Worm (Caenorhabditis elegans) whole organism, late embryonic: Measurements from ENCODE around the gene Y55F3AM.5.
A peak's percentile ranks its signal among the peaks of the same experiment; 100 is the strongest.

Source experiments
- K02D7.2 ChIP-seq: sonication (generic microtip); optimal IDR thresholded peaks from 2 replicates; lab custom pipeline; 2017; ENCODE audit warnings: mild to moderate bottlenecking, missing genetic modification characterization, missing compliant biosample characterization
- T23F11.4 ChIP-seq: fragments of 200-800 bp; sonication (Bioruptor generic); optimal IDR thresholded peaks from 2 replicates; lab custom pipeline; 2018; ENCODE audit warnings: mild to moderate bottlenecking, missing genetic modification characterization, missing compliant biosample characterization
- Y22D7AL.16 ChIP-seq: sonication (generic microtip); optimal IDR thresholded peaks from 2 replicates; lab custom pipeline; 2016; ENCODE audit warnings: missing genetic modification characterization, missing compliant biosample characterization
- ahr-1 ChIP-seq: sonication (generic microtip); optimal IDR thresholded peaks from 2 replicates; lab custom pipeline; 2016; ENCODE audit warnings: missing genetic modification characterization, missing compliant biosample characterization
- ama-1 ChIP-seq: fragments of 150-350 bp; optimal IDR thresholded peaks from 2 replicates; lab custom pipeline; 2014
- ceh-14 ChIP-seq: sonication (generic microtip); optimal IDR thresholded peaks from 2 replicates; lab custom pipeline; 2016; ENCODE audit warnings: missing genotype, missing genetic modification characterization, missing compliant biosample characterization
- ceh-18 ChIP-seq: sonication (generic microtip); optimal IDR thresholded peaks from 2 replicates; lab custom pipeline; 2016; ENCODE audit warnings: missing genetic modification characterization, missing compliant biosample characterization
- ceh-2 ChIP-seq: sonication (generic microtip); optimal IDR thresholded peaks from 2 replicates; lab custom pipeline; 2016; ENCODE audit warnings: missing genotype, missing genetic modification characterization, missing compliant biosample characterization
- ceh-24 ChIP-seq: sonication (generic microtip); optimal IDR thresholded peaks from 2 replicates; lab custom pipeline; 2016; ENCODE audit warnings: mild to moderate bottlenecking, missing genetic modification characterization, missing compliant biosample characterization
- ceh-31 ChIP-seq: sonication (generic microtip); optimal IDR thresholded peaks from 2 replicates; lab custom pipeline; 2016; ENCODE audit warnings: missing genetic modification characterization, missing compliant biosample characterization
- ceh-34 ChIP-seq: sonication (generic microtip); optimal IDR thresholded peaks from 2 replicates; lab custom pipeline; 2016; ENCODE audit warnings: mild to moderate bottlenecking, missing genetic modification characterization, missing compliant biosample characterization
- ceh-45 ChIP-seq: fragments of 200-800 bp; sonication (Bioruptor generic); IDR thresholded peaks from 2 replicates; pipeline ENCODE4 v1.3.6; 2022; ENCODE audit warnings: missing genetic modification reagents, missing genetic modification characterization, missing compliant biosample characterization
- ceh-48 ChIP-seq: sonication (generic microtip); optimal IDR thresholded peaks from 2 replicates; lab custom pipeline; 2016; ENCODE audit warnings: missing genetic modification characterization, inconsistent platforms, missing compliant biosample characterization
- ceh-6 ChIP-seq: fragments of 200-800 bp; sonication (Bioruptor generic); optimal IDR thresholded peaks from 2 replicates; lab custom pipeline; 2018; ENCODE audit warnings: mild to moderate bottlenecking, missing genetic modification characterization, missing compliant biosample characterization
- ets-4 ChIP-seq: sonication (generic microtip); optimal IDR thresholded peaks from 2 replicates; lab custom pipeline; 2016; ENCODE audit warnings: missing genetic modification characterization, missing compliant biosample characterization
- fkh-6 ChIP-seq: sonication (generic microtip); optimal IDR thresholded peaks from 2 replicates; lab custom pipeline; 2016; ENCODE audit warnings: missing genetic modification characterization, missing compliant biosample characterization
- hlh-13 ChIP-seq: fragments of 200-800 bp; sonication (Bioruptor generic); optimal IDR thresholded peaks from 2 replicates; lab custom pipeline; 2018; ENCODE audit warnings: mild to moderate bottlenecking, missing genetic modification characterization, missing compliant biosample characterization
- hlh-30 ChIP-seq: sonication (generic microtip); optimal IDR thresholded peaks from 2 replicates; lab custom pipeline; 2017; ENCODE audit warnings: antibody characterized with exemption, missing genetic modification characterization, missing compliant biosample characterization; ENCODE audit not compliant: insufficient read depth
- hlh-6 ChIP-seq: sonication (generic microtip); optimal IDR thresholded peaks from 2 replicates; lab custom pipeline; 2016; ENCODE audit warnings: missing genotype, missing genetic modification characterization, missing compliant biosample characterization
- lim-6 ChIP-seq: sonication (generic microtip); optimal IDR thresholded peaks from 2 replicates; lab custom pipeline; 2016; ENCODE audit warnings: missing genetic modification characterization, missing compliant biosample characterization
- lin-11 ChIP-seq: fragments of 200-800 bp; sonication (Bioruptor generic); optimal IDR thresholded peaks from 2 replicates; lab custom pipeline; 2018; ENCODE audit warnings: mild to moderate bottlenecking, missing genetic modification characterization, missing compliant biosample characterization
- madf-2 ChIP-seq: sonication (generic microtip); optimal IDR thresholded peaks from 2 replicates; lab custom pipeline; 2017; ENCODE audit warnings: missing genetic modification characterization, missing compliant biosample characterization
- mec-3 ChIP-seq: sonication (generic microtip); optimal IDR thresholded peaks from 2 replicates; lab custom pipeline; 2016; ENCODE audit warnings: borderline replicate concordance, missing genetic modification characterization, missing compliant biosample characterization
- nfya-1 ChIP-seq: sonication (generic microtip); optimal IDR thresholded peaks from 2 replicates; lab custom pipeline; 2017; ENCODE audit warnings: missing genetic modification characterization, mild to moderate bottlenecking, missing compliant biosample characterization, antibody characterized with exemption, moderate library complexity
- nhr-11 ChIP-seq: fragments of 150-350 bp; optimal IDR thresholded peaks from 2 replicates; lab custom pipeline; 2014; ENCODE audit warnings: missing biosample characterization, missing genetic modification characterization
- nhr-232 ChIP-seq: sonication (generic microtip); optimal IDR thresholded peaks from 2 replicates; lab custom pipeline; 2016; ENCODE audit warnings: missing genetic modification characterization, missing compliant biosample characterization
- npax-4 ChIP-seq: sonication (generic microtip); optimal IDR thresholded peaks from 2 replicates; lab custom pipeline; 2016; ENCODE audit warnings: missing genetic modification characterization, missing compliant biosample characterization
- odd-2 ChIP-seq: sonication (generic microtip); optimal IDR thresholded peaks from 2 replicates; lab custom pipeline; 2017; ENCODE audit warnings: antibody characterized with exemption, mild to moderate bottlenecking, missing genetic modification characterization, missing compliant biosample characterization
- pag-3 ChIP-seq: sonication (generic microtip); optimal IDR thresholded peaks from 2 replicates; lab custom pipeline; 2016; ENCODE audit warnings: missing compliant biosample characterization, missing genetic modification characterization, borderline replicate concordance
- pat-9 ChIP-seq: fragments of 200-800 bp; sonication (Bioruptor generic); optimal IDR thresholded peaks from 2 replicates; lab custom pipeline; 2018; ENCODE audit warnings: mild to moderate bottlenecking, missing genetic modification characterization, moderate library complexity, missing compliant biosample characterization
- pax-1 ChIP-seq: fragments of 150-350 bp; optimal IDR thresholded peaks from 2 replicates; lab custom pipeline; 2014; ENCODE audit warnings: missing biosample characterization, missing genetic modification characterization
- pha-2 ChIP-seq: sonication (generic microtip); optimal IDR thresholded peaks from 2 replicates; lab custom pipeline; 2017; ENCODE audit warnings: mild to moderate bottlenecking, missing genetic modification characterization, missing compliant biosample characterization
- pqm-1 ChIP-seq: sonication (generic microtip); optimal IDR thresholded peaks from 2 replicates; lab custom pipeline; 2016; ENCODE audit warnings: missing genetic modification characterization, missing compliant biosample characterization
- ref-2 ChIP-seq: sonication (generic microtip); optimal IDR thresholded peaks from 2 replicates; lab custom pipeline; 2016; ENCODE audit warnings: missing genetic modification characterization, missing compliant biosample characterization
- sdc-2 ChIP-seq: sonication (generic microtip); optimal IDR thresholded peaks from 2 replicates; lab custom pipeline; 2016; ENCODE audit warnings: missing genotype, missing genetic modification characterization, missing compliant biosample characterization
- sox-2 ChIP-seq: fragments of 200-800 bp; sonication (Bioruptor generic); IDR thresholded peaks from 2 replicates; pipeline ENCODE4 v1.3.6; 2022; ENCODE audit warnings: missing genetic modification reagents, missing genetic modification characterization, missing compliant biosample characterization
- syd-9 ChIP-seq: sonication (generic microtip); optimal IDR thresholded peaks from 2 replicates; lab custom pipeline; 2016; ENCODE audit warnings: mild to moderate bottlenecking, missing genetic modification characterization, moderate library complexity, missing compliant biosample characterization
- tbx-2 ChIP-seq: sonication (generic microtip); optimal IDR thresholded peaks from 2 replicates; lab custom pipeline; 2016; ENCODE audit warnings: missing genetic modification characterization, missing compliant biosample characterization
- ttx-3 ChIP-seq: sonication (generic microtip); optimal IDR thresholded peaks from 2 replicates; lab custom pipeline; 2016; ENCODE audit warnings: missing genetic modification reagents, missing genetic modification characterization, missing compliant biosample characterization
- unc-3 ChIP-seq, 2 experiments: fragments of 200-800 bp in 1 of 2; sonication (Bioruptor generic) in 1 of 2; sonication (generic microtip) in 1 of 2; conservative IDR thresholded peaks in 1 of 2; optimal IDR thresholded peaks in 1 of 2; 2 replicates each; pipeline versions ENCODE4 v1.3.6 to Lab custom; 2016 to 2022; ENCODE audit warnings: missing compliant biosample characterization in 2 of 2, missing genetic modification characterization in 2 of 2, missing genetic modification reagents in 1 of 2
- unc-42 ChIP-seq: sonication (generic microtip); optimal IDR thresholded peaks from 2 replicates; lab custom pipeline; 2016; ENCODE audit warnings: missing genotype, missing genetic modification characterization, missing compliant biosample characterization
- unc-55 ChIP-seq: sonication (generic microtip); optimal IDR thresholded peaks from 2 replicates; lab custom pipeline; 2017; ENCODE audit warnings: missing biosample characterization, missing genetic modification reagents, missing genetic modification characterization
- unc-86 ChIP-seq: sonication (generic microtip); optimal IDR thresholded peaks from 2 replicates; lab custom pipeline; 2016; ENCODE audit warnings: missing genetic modification characterization, missing compliant biosample characterization
- zip-5 ChIP-seq: sonication (generic microtip); optimal IDR thresholded peaks from 2 replicates; lab custom pipeline; 2016; ENCODE audit warnings: missing genetic modification characterization, missing compliant biosample characterization

The Y55F3AM.5 gene

ce11 chrIV:1011776-1012175 lies 12.8 kb downstream of the Y55F3AM.5 start:
- TF ChIP-seq ceh-45 (no peak), unc-42 (tag; lab: Kevin White, UChicago) (no peak), unc-55 (GFP tag; lab: Kevin White, UChicago) (no peak), pat-9 (tag; lab: Kevin White, UChicago) (no peak), ref-2 (no peak), syd-9 (tag; lab: Kevin White, UChicago) (no peak), ahr-1 (tag; lab: Kevin White, UChicago) (no peak), fkh-6 (tag; lab: Kevin White, UChicago) (no peak), ceh-6 (GFP tag; lab: Kevin White, UChicago) (no peak), npax-4 (tag; lab: Kevin White, UChicago) (no peak), unc-86 (tag; lab: Kevin White, UChicago) (no peak), ceh-24 (tag; lab: Kevin White, UChicago) (no peak), nfya-1 (tag; lab: Kevin White, UChicago) (no peak)

- TF ChIP-seq pqm-1 (tag; lab: Kevin White, UChicago) (no peak), pha-2 (peak; percentile 11), hlh-30 (tag; lab: Kevin White, UChicago) (peak; percentile 83), ceh-2 (tag; lab: Kevin White, UChicago) (peak; percentile 18), lin-11 (tag; lab: Kevin White, UChicago) (no peak), unc-42 (tag; lab: Kevin White, UChicago) (peak; percentile 99), ceh-34 (tag; lab: Kevin White, UChicago) (peak; percentile 39), madf-2 (peak; percentile 21), zip-5 (tag; lab: Kevin White, UChicago) (no peak), T23F11.4 (GFP tag; lab: Kevin White, UChicago) (no peak), ceh-31 (tag; lab: Kevin White, UChicago) (peak; percentile 55), ceh-18 (tag; lab: Kevin White, UChicago) (peak; percentile 22), nfya-1 (tag; lab: Kevin White, UChicago) (peak; percentile 64), hlh-13 (no peak), unc-55 (GFP tag; lab: Kevin White, UChicago) (peak; percentile 49), unc-3 (GFP tag; conservative IDR thresholded peaks at IDR 0.05; lab: Robert Waterston, UW) (no peak), unc-3 (tag; optimal IDR thresholded peaks at IDR 0.05; lab: Kevin White, UChicago) (no peak), ceh-48 (tag; lab: Kevin White, UChicago) (peak; percentile 5), tbx-2 (tag; lab: Kevin White, UChicago) (peak; percentile 43), ceh-14 (tag; lab: Kevin White, UChicago) (peak; percentile 43), hlh-6 (tag; lab: Kevin White, UChicago) (no peak), pax-1 (peak; percentile 40)
These were observed 13.4 kb downstream of the Y55F3AM.5 start, which contains the start of gene rbm-39 for ce11 chrIV:1012447-1012846. Gene rbm-39 (plus strand): TSS chrIV:1012624.

ce11 chrIV:1013233-1013798 lies 14.3 kb downstream of the Y55F3AM.5 start:
- TF ChIP-seq sox-2 (GFP tag; lab: Robert Waterston, UW): no peak
- TF ChIP-seq K02D7.2: no peak
- TF ChIP-seq ttx-3 (tag; lab: Kevin White, UChicago): no peak
- TF ChIP-seq ceh-48 (tag; lab: Kevin White, UChicago): no peak
- no peak for TF ChIP-seq unc-3 (GFP tag; conservative IDR thresholded peaks at IDR 0.05; lab: Robert Waterston, UW)
- TF ChIP-seq unc-3 (tag; optimal IDR thresholded peaks at IDR 0.05; lab: Kevin White, UChicago): no peak
- no peak for TF ChIP-seq odd-2 (tag; lab: Kevin White, UChicago)

DNA sequence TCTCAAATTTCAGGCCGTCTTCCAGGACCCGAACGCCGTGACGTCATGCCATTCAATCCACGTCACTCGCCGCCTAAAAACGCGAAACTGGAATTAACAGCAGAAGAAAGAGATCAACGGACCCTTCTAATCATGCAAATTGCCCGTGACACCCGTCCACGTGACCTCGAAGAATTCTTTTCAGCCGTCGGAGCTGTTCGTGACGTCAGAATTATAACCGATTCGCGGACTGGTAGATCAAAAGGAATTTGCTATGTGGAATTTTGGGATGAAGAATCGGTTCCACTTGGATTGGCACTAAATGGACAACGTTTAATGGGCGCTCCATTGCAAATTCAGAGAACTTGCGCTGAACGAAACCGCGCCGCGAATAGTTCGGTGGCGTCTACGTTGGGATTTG lies 16.4 kb downstream of the Y55F3AM.5 start:
- TF ChIP-seq pax-1 (no peak), lim-6 (no peak), Y22D7AL.16 (tag; lab: Kevin White, UChicago) (no peak), mec-3 (tag; lab: Kevin White, UChicago) (no peak), K02D7.2 (no peak), ceh-18 (tag; lab: Kevin White, UChicago) (no peak), unc-86 (tag; lab: Kevin White, UChicago) (no peak), pqm-1 (tag; lab: Kevin White, UChicago) (no peak), ref-2 (no peak), nhr-232 (tag; lab: Kevin White, UChicago) (no peak), ceh-34 (tag; lab: Kevin White, UChicago) (no peak), ets-4 (tag; lab: Kevin White, UChicago) (no peak), pha-2 (no peak), ama-1 (lab: Kevin White, UChicago) (no peak), sdc-2 (tag; lab: Kevin White, UChicago) (no peak), zip-5 (tag; lab: Kevin White, UChicago) (no peak), nhr-11 (tag; lab: Kevin White, UChicago) (no peak), pag-3 (no peak), T23F11.4 (GFP tag; lab: Kevin White, UChicago) (no peak)
